Worm (Caenorhabditis elegans): ENCODE measurements around the gene C33G3.5.

- TF ChIP-seq ama-1 (optimal IDR thresholded peaks at IDR 0.05) = no peak
- TF ChIP-seq tra-4 (tag; optimal IDR thresholded peaks at IDR 0.05) = no peak
- TF ChIP-seq hmg-4 (GFP tag; optimal IDR thresholded peaks at IDR 0.05) = no peak
- TF ChIP-seq ets-7 (tag; optimal IDR thresholded peaks at IDR 0.05) = no peak
- no peak for TF ChIP-seq flt-1 (GFP tag; IDR thresholded peaks at IDR 0.05)
- TF ChIP-seq ceh-36 (tag; optimal IDR thresholded peaks at IDR 0.05) = no peak
- no peak for TF ChIP-seq hmbx-1 (tag; optimal IDR thresholded peaks at IDR 0.05)
- TF ChIP-seq aly-1 (tag; optimal IDR thresholded peaks at IDR 0.05) = no peak
- TF ChIP-seq sea-1 (GFP tag; conservative IDR thresholded peaks at IDR 0.05) = no peak
These were observed at the start of gene C33G3.5 for ce11 chrX:14078574-14078973.
